Worm (Caenorhabditis elegans): Measurements from ENCODE around the gene ser-4.

DNA sequence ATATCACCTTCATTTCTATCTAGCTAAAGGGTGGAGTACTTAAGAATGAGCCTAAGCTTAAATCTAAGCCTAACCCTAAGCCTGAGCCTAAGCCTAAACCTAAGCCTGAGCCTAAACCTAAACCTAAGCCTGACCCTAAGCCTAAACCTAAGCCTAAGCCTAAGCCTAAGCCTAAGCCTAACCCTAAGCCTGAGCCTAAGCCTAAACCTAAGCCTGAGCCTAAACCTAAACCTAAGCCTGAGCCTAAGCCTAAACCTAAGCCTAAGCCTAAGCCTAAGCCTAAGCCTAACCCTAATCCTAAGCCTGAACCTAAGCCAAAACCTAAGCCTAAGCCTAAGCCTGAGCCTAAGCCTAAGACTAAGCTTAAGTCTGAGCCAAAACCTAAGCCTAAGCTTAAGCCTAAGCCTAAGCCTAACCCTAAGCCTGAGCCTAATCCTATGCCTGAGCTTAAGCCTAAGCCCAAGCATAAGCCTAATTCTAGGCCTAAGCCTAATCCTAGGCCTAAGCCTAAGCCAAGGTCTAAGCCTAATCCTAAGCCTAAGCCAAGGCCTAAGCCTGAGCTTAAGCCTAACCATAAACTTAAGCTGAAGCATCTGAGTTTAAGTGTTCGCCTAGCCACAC is 18.8 kb downstream of the ser-4 start:
- TF ChIP-seq unc-39 (tag; optimal IDR thresholded peaks at IDR 0.05) (no peak), ceh-83 (GFP tag; optimal IDR thresholded peaks at IDR 0.05) (no peak), snpc-4 (tag; optimal IDR thresholded peaks at IDR 0.05) (no peak), unc-120 (tag; optimal IDR thresholded peaks at IDR 0.05; ENCODE audit: poor library complexity, severe bottlenecking) (no peak), pha-4 (tag; optimal IDR thresholded peaks at IDR 0.05) (no peak), elt-1 (tag; optimal IDR thresholded peaks at IDR 0.05; ENCODE audit: borderline replicate concordance, insufficient read depth) (no peak), nhr-237 (tag; optimal IDR thresholded peaks at IDR 0.05) (no peak), lin-13 (tag; optimal IDR thresholded peaks at IDR 0.05) (no peak), ceh-39 (tag; optimal IDR thresholded peaks at IDR 0.05) (no peak), blmp-1 (tag; optimal IDR thresholded peaks at IDR 0.05) (no peak), ztf-11 (tag; optimal IDR thresholded peaks at IDR 0.05) (no peak), drap-1 (GFP tag; optimal IDR thresholded peaks at IDR 0.05) (no peak), lsy-2 (tag; optimal IDR thresholded peaks at IDR 0.05) (no peak)

All from whole organism, mixed stage, embryonic.